Fruit fly (Drosophila melanogaster) whole organism, adult: Measurements from ENCODE around the gene CG33259.
A peak's percentile ranks its signal among the peaks of the same experiment; 100 is the strongest.

ENCODE experiments used
- CG5204 ChIP-seq: fragments of 200-800 bp; sonication (Bioruptor generic); optimal IDR thresholded peaks from 2 replicates; lab custom pipeline; 2016; ENCODE audit warnings: missing biosample characterization, missing genetic modification characterization
- CG7045 ChIP-seq: fragments of 200-800 bp; sonication (Bioruptor generic); optimal IDR thresholded peaks from 2 replicates; lab custom pipeline; 2017; ENCODE audit warnings: missing biosample characterization, mild to moderate bottlenecking, missing genetic modification characterization
- Mnt ChIP-seq: fragments of 200-800 bp; sonication (Bioruptor generic); optimal IDR thresholded peaks from 2 replicates; lab custom pipeline; 2016; ENCODE audit warnings: missing biosample characterization, mild to moderate bottlenecking, missing genetic modification characterization
- bab1 ChIP-seq: fragments of 200-800 bp; sonication (Bioruptor generic); optimal IDR thresholded peaks from 3 replicates; lab custom pipeline; 2019; ENCODE audit warnings: missing biosample characterization, mild to moderate bottlenecking, missing genetic modification characterization, moderate library complexity
- kay ChIP-seq: fragments of 200-800 bp; sonication (Bioruptor generic); peaks from one replicate; lab custom pipeline; 2016; ENCODE audit warnings: missing biosample characterization, missing genetic modification characterization, borderline replicate concordance
- ovo ChIP-seq: fragments of 200-800 bp; sonication (Bioruptor generic); optimal IDR thresholded peaks from 2 replicates; lab custom pipeline; 2016; ENCODE audit warnings: missing biosample characterization, missing genetic modification characterization
- tj ChIP-seq: fragments of 200-800 bp; sonication (Bioruptor generic); optimal IDR thresholded peaks from 3 replicates; lab custom pipeline; 2017; ENCODE audit warnings: missing biosample characterization, mild to moderate bottlenecking, missing genetic modification characterization, moderate library complexity

DNA sequence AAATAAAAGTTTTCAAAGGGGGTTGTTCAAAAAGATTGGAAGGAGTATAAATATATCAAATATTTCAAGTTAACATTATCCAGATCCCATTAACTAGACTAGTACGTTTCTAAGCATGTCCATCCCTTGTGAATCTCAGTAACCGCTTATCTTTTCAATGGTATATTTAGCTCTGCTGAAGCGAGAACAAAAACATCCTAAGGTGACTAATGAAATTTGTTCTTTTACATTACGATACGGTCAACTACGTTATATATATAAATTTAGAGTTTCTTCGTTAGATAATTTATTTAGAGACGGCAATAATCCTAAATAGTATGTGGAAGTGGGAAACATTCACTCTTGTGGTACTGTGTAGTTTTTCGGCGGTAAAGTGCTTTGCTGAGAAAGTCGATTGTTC, at the start of gene CG33259:
- TF ChIP-seq bab1 (GFP tag; lab: Kevin White, UChicago), result no peak
- TF ChIP-seq kay (GFP tag; lab: Kevin White, UChicago), result peak; percentile 15
- TF ChIP-seq Mnt (GFP tag; lab: Kevin White, UChicago), result no peak
- TF ChIP-seq ovo (GFP tag; lab: Kevin White, UChicago), result no peak
- no peak for TF ChIP-seq CG5204 (GFP tag; lab: Kevin White, UChicago)
- TF ChIP-seq CG7045 (GFP tag; lab: Kevin White, UChicago), result no peak
- no peak for TF ChIP-seq tj (GFP tag; lab: Kevin White, UChicago)
